Worm (Caenorhabditis elegans) whole organism, L4/young adult: ENCODE measurements around the gene C10B5.1.

Experiments used
- dao-5 ChIP-seq: sonication (generic microtip); optimal IDR thresholded peaks from 2 replicates; lab custom pipeline; 2016; ENCODE audit warnings: missing genotype, missing genetic modification characterization, moderate library complexity, missing compliant biosample characterization
- him-1 ChIP-seq: sonication (generic microtip); optimal IDR thresholded peaks from 2 replicates; lab custom pipeline; 2016; ENCODE audit warnings: missing genotype, missing genetic modification reagents, missing genetic modification characterization, missing compliant biosample characterization

- TF ChIP-seq dao-5 (tag; lab: Kevin White, UChicago) (no peak), him-1 (no peak)
Observed at ce11 chrV:8594105-8594964, 13.3 kb downstream of the C10B5.1 start, which contains the start of gene tag-196.
